Worm (Caenorhabditis elegans) whole organism, young adult: Measurements from ENCODE around the gene fbxb-117.

Experiments used
- ama-1 ChIP-seq, 3 experiments: fragments of 150-350 bp in 1 of 3; sonication (generic microtip) in 2 of 3; optimal IDR thresholded peaks; 2 replicates each; lab custom pipeline; 2014 to 2018; ENCODE audit warnings: missing biosample characterization in 2 of 3, missing genetic modification characterization in 2 of 3, missing genetic modification reagents in 2 of 3
- egrh-3 ChIP-seq: fragments of 200-800 bp; sonication (Bioruptor generic); IDR thresholded peaks from 2 replicates; pipeline ENCODE4 v1.3.6; 2022; ENCODE audit warnings: missing genetic modification reagents, missing genetic modification characterization, missing compliant biosample characterization
- tbx-9 ChIP-seq: sonication (generic microtip); optimal IDR thresholded peaks from 2 replicates; lab custom pipeline; 2016; ENCODE audit warnings: borderline replicate concordance, missing genetic modification characterization, inconsistent platforms, missing compliant biosample characterization

DNA sequence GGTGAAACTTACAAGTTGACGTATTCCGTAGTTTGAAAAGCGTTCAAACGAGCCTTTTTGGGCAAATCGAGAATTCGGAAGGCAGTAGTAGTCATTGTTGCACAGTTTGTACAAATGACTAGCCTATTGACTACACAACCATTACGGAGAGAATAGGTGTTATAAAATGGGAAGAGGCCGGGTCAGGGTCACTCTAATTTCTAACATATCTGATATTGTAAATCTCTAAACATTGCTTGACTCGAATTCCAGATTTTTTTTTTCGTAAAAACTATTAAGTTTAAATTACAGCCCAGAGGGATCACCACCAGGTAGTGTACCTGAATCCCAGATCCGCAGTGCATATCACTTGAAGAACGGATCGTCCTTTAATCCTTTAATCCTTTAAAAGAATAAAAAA lies 45.2 kb upstream of the fbxb-117 start, which contains the start of gene fbxb-2:
- TF ChIP-seq ama-1 (optimal IDR thresholded peaks at IDR 0.05; lab: Kevin White, UChicago) (no peak), ama-1 (GFP tag; optimal IDR thresholded peaks at IDR 0.05; lab: Kevin White, UChicago) (no peak), tbx-9 (tag; lab: Kevin White, UChicago) (no peak), egrh-3 (GFP tag; lab: Robert Waterston, UW) (no peak)
